Worm (Caenorhabditis elegans) whole organism, L4 larva: ENCODE data around the gene F35B3.3.

Experiments
- F37D6.2 ChIP-seq: sonication (generic microtip); optimal IDR thresholded peaks from 2 replicates; lab custom pipeline; 2016; ENCODE audit warnings: mild to moderate bottlenecking, missing genetic modification characterization, missing compliant biosample characterization
- F44E2.7 ChIP-seq: fragments of 200-800 bp; sonication (Bioruptor generic); IDR thresholded peaks from 2 replicates; pipeline ENCODE4 v2.1.2; 2022; ENCODE audit warnings: missing genetic modification characterization, missing compliant biosample characterization
- Y75B8A.6 ChIP-seq: fragments of 200-800 bp; sonication (Bioruptor generic); IDR thresholded peaks from 2 replicates; pipeline ENCODE4 v1.3.6; 2022; ENCODE audit warnings: missing genetic modification reagents, missing genetic modification characterization, missing compliant biosample characterization
- arid-1 ChIP-seq: fragments of 200-800 bp; sonication (Bioruptor generic); conservative IDR thresholded peaks from 2 replicates; pipeline ENCODE4 v1.3.6; 2022; ENCODE audit warnings: missing genetic modification reagents, missing genetic modification characterization, missing compliant biosample characterization
- ceh-20 ChIP-seq: fragments of 200-800 bp; sonication (Bioruptor generic); IDR thresholded peaks from 2 replicates; pipeline ENCODE4 v1.3.6; 2022; ENCODE audit warnings: missing genetic modification reagents, missing genetic modification characterization, missing compliant biosample characterization
- ceh-44 ChIP-seq: fragments of 200-800 bp; sonication (Bioruptor generic); IDR thresholded peaks from 2 replicates; pipeline ENCODE4 v1.3.6; 2022; ENCODE audit warnings: missing genetic modification reagents, missing genetic modification characterization, missing compliant biosample characterization
- ceh-62 ChIP-seq: sonication (generic microtip); optimal IDR thresholded peaks from 2 replicates; lab custom pipeline; 2017; ENCODE audit warnings: missing biosample characterization, missing genetic modification characterization
- ces-1 ChIP-seq: fragments of 150-350 bp; sonication (generic microtip); optimal IDR thresholded peaks from 4 replicates; lab custom pipeline; 2014; ENCODE audit warnings: missing biosample characterization, missing genetic modification reagents, missing genetic modification characterization
- ctbp-1 ChIP-seq: fragments of 200-800 bp; sonication (Bioruptor generic); IDR thresholded peaks from 2 replicates; pipeline ENCODE4 v1.3.6; 2022; ENCODE audit warnings: missing genetic modification reagents, missing genetic modification characterization, missing compliant biosample characterization
- daf-19 ChIP-seq: fragments of 200-800 bp; sonication (Bioruptor generic); conservative IDR thresholded peaks from 2 replicates; pipeline ENCODE4 v1.3.6; 2022; ENCODE audit warnings: missing genetic modification characterization, missing compliant biosample characterization
- daf-8 ChIP-seq: fragments of 200-800 bp; sonication (Bioruptor generic); IDR thresholded peaks from 2 replicates; pipeline ENCODE4 v1.3.6; 2022; ENCODE audit warnings: missing genetic modification characterization, missing compliant biosample characterization
- dmd-6 ChIP-seq: fragments of 200-800 bp; sonication (Bioruptor generic); IDR thresholded peaks from 2 replicates; pipeline ENCODE4 v1.3.6; 2022; ENCODE audit warnings: missing genetic modification reagents, missing genetic modification characterization, missing compliant biosample characterization
- dmd-9 ChIP-seq: fragments of 200-800 bp; sonication (Bioruptor generic); IDR thresholded peaks from 2 replicates; pipeline ENCODE4 v1.3.6; 2022; ENCODE audit warnings: missing genetic modification reagents, missing genetic modification characterization, missing compliant biosample characterization
- dpl-1 ChIP-seq: fragments of 150-350 bp; optimal IDR thresholded peaks from 2 replicates; lab custom pipeline; 2014; ENCODE audit warnings: missing biosample characterization, missing genetic modification reagents, missing genetic modification characterization
- duxl-1 ChIP-seq: sonication (generic microtip); optimal IDR thresholded peaks from 2 replicates; lab custom pipeline; 2016; ENCODE audit warnings: mild to moderate bottlenecking, missing genetic modification characterization, moderate library complexity, missing compliant biosample characterization; ENCODE audit not compliant: poor library complexity
- dve-1 ChIP-seq: sonication (generic microtip); optimal IDR thresholded peaks from 2 replicates; lab custom pipeline; 2017; ENCODE audit warnings: antibody characterized with exemption, mild to moderate bottlenecking, missing genetic modification characterization, missing compliant biosample characterization; ENCODE audit not compliant: insufficient read depth
- egl-27 ChIP-seq: sonication (generic microtip); optimal IDR thresholded peaks from 3 replicates; lab custom pipeline; 2017; ENCODE audit warnings: missing biosample characterization, missing genetic modification reagents, missing genetic modification characterization
- egl-43 ChIP-seq: fragments of 200-800 bp; sonication (Bioruptor generic); IDR thresholded peaks from 2 replicates; pipeline ENCODE4 v1.3.6; 2022; ENCODE audit warnings: missing genetic modification reagents, missing genetic modification characterization, missing compliant biosample characterization
- fos-1 ChIP-seq: fragments of 150-350 bp; optimal IDR thresholded peaks from 2 replicates; lab custom pipeline; 2014; ENCODE audit warnings: missing biosample characterization, missing genetic modification characterization
- gei-8 ChIP-seq: fragments of 200-800 bp; sonication (Bioruptor generic); optimal IDR thresholded peaks from 2 replicates; lab custom pipeline; 2018; ENCODE audit warnings: mild to moderate bottlenecking, missing genetic modification characterization, missing compliant biosample characterization
- hmg-1.1 ChIP-seq: fragments of 200-800 bp; sonication (Bioruptor generic); IDR thresholded peaks from 2 replicates; pipeline ENCODE4 v1.3.6; 2022; ENCODE audit warnings: missing genetic modification reagents, missing genetic modification characterization, missing compliant biosample characterization
- jun-1 ChIP-seq: fragments of 150-350 bp; optimal IDR thresholded peaks from 2 replicates; lab custom pipeline; 2014; ENCODE audit warnings: missing biosample characterization, missing genetic modification reagents, missing genetic modification characterization
- lin-1 ChIP-seq: fragments of 200-800 bp; sonication (Bioruptor generic); IDR thresholded peaks from 2 replicates; pipeline ENCODE4 v1.3.6; 2022; ENCODE audit warnings: missing genetic modification reagents, missing genetic modification characterization, missing compliant biosample characterization
- lin-13 ChIP-seq: fragments of 150-350 bp; optimal IDR thresholded peaks from 2 replicates; lab custom pipeline; 2014; ENCODE audit warnings: missing biosample characterization, missing genetic modification reagents, missing genetic modification characterization
- lin-38 ChIP-seq: fragments of 200-800 bp; sonication (Bioruptor generic); IDR thresholded peaks from 2 replicates; pipeline ENCODE4 v1.3.6; 2022; ENCODE audit warnings: missing genetic modification reagents, missing genetic modification characterization, missing compliant biosample characterization
- lin-39 ChIP-seq: fragments of 150-350 bp; optimal IDR thresholded peaks from 2 replicates; lab custom pipeline; 2014; ENCODE audit warnings: missing biosample characterization, missing genetic modification reagents, missing genetic modification characterization
- mdt-29 ChIP-seq: fragments of 200-800 bp; sonication (Bioruptor generic); IDR thresholded peaks from 2 replicates; pipeline ENCODE4 v1.3.6; 2022; ENCODE audit warnings: missing genetic modification reagents, missing genetic modification characterization, missing compliant biosample characterization
- mes-2 ChIP-seq: sonication (generic microtip); optimal IDR thresholded peaks from 2 replicates; lab custom pipeline; 2016; ENCODE audit warnings: missing genotype, mild to moderate bottlenecking, missing genetic modification characterization, missing compliant biosample characterization; ENCODE audit not compliant: poor library complexity, severe bottlenecking
- mxl-2 ChIP-seq: fragments of 200-800 bp; sonication (Bioruptor generic); conservative IDR thresholded peaks from 2 replicates; pipeline ENCODE4 v1.3.6; 2022; ENCODE audit warnings: missing genetic modification reagents, missing genetic modification characterization, missing compliant biosample characterization
- nhr-10 ChIP-seq: fragments of 150-350 bp; optimal IDR thresholded peaks from 2 replicates; lab custom pipeline; 2014; ENCODE audit warnings: missing biosample characterization, missing genetic modification characterization
- nhr-102 ChIP-seq: sonication (generic microtip); optimal IDR thresholded peaks from 2 replicates; lab custom pipeline; 2016; ENCODE audit warnings: mild to moderate bottlenecking, missing genetic modification characterization, moderate library complexity, missing compliant biosample characterization
- nhr-11 ChIP-seq: fragments of 150-350 bp; optimal IDR thresholded peaks from 2 replicates; lab custom pipeline; 2014; ENCODE audit warnings: missing biosample characterization, missing genetic modification characterization
- nhr-111 ChIP-seq: fragments of 200-800 bp; sonication (Bioruptor generic); optimal IDR thresholded peaks from 2 replicates; lab custom pipeline; 2018; ENCODE audit warnings: mild to moderate bottlenecking, missing genetic modification characterization, missing compliant biosample characterization
- nhr-25 ChIP-seq: sonication (generic microtip); optimal IDR thresholded peaks from 2 replicates; lab custom pipeline; 2017; ENCODE audit warnings: missing genetic modification characterization, mild to moderate bottlenecking, missing compliant biosample characterization, antibody characterized with exemption, moderate library complexity, borderline replicate concordance; ENCODE audit not compliant: insufficient read depth
- nhr-42 ChIP-seq: fragments of 200-800 bp; sonication (Bioruptor generic); IDR thresholded peaks from 2 replicates; pipeline ENCODE4 v1.3.6; 2022; ENCODE audit warnings: missing genetic modification characterization, missing compliant biosample characterization
- nhr-6 ChIP-seq: fragments of 150-350 bp; optimal IDR thresholded peaks from 2 replicates; lab custom pipeline; 2014; ENCODE audit warnings: missing biosample characterization, missing genetic modification characterization
- nhr-76 ChIP-seq: fragments of 150-350 bp; optimal IDR thresholded peaks from 2 replicates; lab custom pipeline; 2014; ENCODE audit warnings: missing biosample characterization, missing genetic modification characterization
- pqm-1 ChIP-seq: sonication (generic microtip); optimal IDR thresholded peaks from 2 replicates; lab custom pipeline; 2017; ENCODE audit warnings: missing biosample characterization, missing genetic modification characterization
- rbr-2 ChIP-seq: sonication (generic microtip); optimal IDR thresholded peaks from 2 replicates; lab custom pipeline; 2016; ENCODE audit warnings: missing genotype, missing genetic modification characterization, missing compliant biosample characterization
- saeg-2 ChIP-seq: fragments of 200-800 bp; sonication (Bioruptor generic); IDR thresholded peaks from 2 replicates; pipeline ENCODE4 v1.3.6; 2022; ENCODE audit warnings: missing genetic modification reagents, missing genetic modification characterization, missing compliant biosample characterization
- set-16 ChIP-seq: fragments of 200-800 bp; sonication (Bioruptor generic); IDR thresholded peaks from 2 replicates; pipeline ENCODE4 v1.3.6; 2022; ENCODE audit warnings: missing genetic modification reagents, missing genetic modification characterization, missing compliant biosample characterization
- skn-1 ChIP-seq: fragments of 150-350 bp; optimal IDR thresholded peaks from 2 replicates; lab custom pipeline; 2014; ENCODE audit warnings: missing biosample characterization, missing genetic modification characterization
- snpc-1.2 ChIP-seq: fragments of 200-800 bp; sonication (Bioruptor generic); IDR thresholded peaks from 2 replicates; pipeline ENCODE4 v1.3.6; 2022; ENCODE audit warnings: missing genetic modification reagents, missing genetic modification characterization, missing compliant biosample characterization
- spr-1 ChIP-seq: sonication (generic microtip); optimal IDR thresholded peaks from 2 replicates; lab custom pipeline; 2016; ENCODE audit warnings: mild to moderate bottlenecking, missing genetic modification characterization, missing compliant biosample characterization
- spr-3 ChIP-seq: fragments of 200-800 bp; sonication (Bioruptor generic); optimal IDR thresholded peaks from 2 replicates; lab custom pipeline; 2018; ENCODE audit warnings: mild to moderate bottlenecking, missing genetic modification characterization, missing compliant biosample characterization
- tag-97 ChIP-seq: fragments of 200-800 bp; sonication (Bioruptor generic); IDR thresholded peaks from 2 replicates; pipeline ENCODE4 v1.3.6; 2022; ENCODE audit warnings: missing genetic modification characterization, missing compliant biosample characterization
- tra-1 ChIP-seq: fragments of 200-800 bp; sonication (Bioruptor generic); IDR thresholded peaks from 2 replicates; pipeline ENCODE4 v1.3.6; 2022; ENCODE audit warnings: missing genetic modification reagents, missing genetic modification characterization, missing compliant biosample characterization
- zag-1 ChIP-seq: fragments of 150-350 bp; optimal IDR thresholded peaks from 2 replicates; lab custom pipeline; 2014; ENCODE audit warnings: missing biosample characterization, missing genetic modification characterization
- zfp-2 ChIP-seq: sonication (generic microtip); optimal IDR thresholded peaks from 2 replicates; lab custom pipeline; 2016; ENCODE audit warnings: mild to moderate bottlenecking, missing genetic modification characterization, missing compliant biosample characterization
- zfp-3 ChIP-seq: fragments of 200-800 bp; sonication (Bioruptor generic); conservative IDR thresholded peaks from 2 replicates; pipeline ENCODE4 v1.3.6; 2022; ENCODE audit warnings: missing genetic modification reagents, missing genetic modification characterization, missing compliant biosample characterization
- zip-11 ChIP-seq: fragments of 200-800 bp; sonication (Bioruptor generic); IDR thresholded peaks from 2 replicates; pipeline ENCODE4 v1.3.6; 2022; ENCODE audit warnings: missing genetic modification characterization, missing compliant biosample characterization

Gene F35B3.3

ce11 chrX:17063749-17064252, 50.5 kb downstream of the F35B3.3 start (continued):
- TF ChIP-seq zag-1 (no peak), zip-11 (GFP tag; lab: Robert Waterston, UW) (no peak), snpc-1.2 (GFP tag; lab: Robert Waterston, UW) (no peak), daf-8 (GFP tag; lab: Robert Waterston, UW) (no peak), dpl-1 (GFP tag; lab: Kevin White, UChicago) (no peak), dmd-9 (no peak), nhr-25 (tag; lab: Kevin White, UChicago) (no peak), mes-2 (tag; lab: Kevin White, UChicago) (no peak), set-16 (GFP tag; lab: Robert Waterston, UW) (0 out of 2 replicates have a peak, but pooled peaks have one; percentile 8), tra-1 (peak; percentile 93), egl-43 (no peak), spr-1 (no peak), gei-8 (GFP tag; lab: Kevin White, UChicago) (peak; percentile 70), mdt-29 (GFP tag; lab: Robert Waterston, UW) (peak; percentile 75), nhr-42 (GFP tag; lab: Robert Waterston, UW) (no peak), ceh-20 (peak; percentile 35; the same call in 1 of the 2 replicates), ceh-44 (GFP tag; lab: Robert Waterston, UW) (no peak), nhr-76 (tag; lab: Kevin White, UChicago) (peak; percentile 47), lin-1 (peak; percentile 63), duxl-1 (tag; lab: Kevin White, UChicago) (no peak), zfp-2 (tag; lab: Kevin White, UChicago) (no peak), Y75B8A.6 (GFP tag; lab: Robert Waterston, UW) (no peak), pqm-1 (peak; percentile 31), nhr-10 (tag; lab: Kevin White, UChicago) (no peak), nhr-111 (GFP tag; lab: Kevin White, UChicago) (no peak), ctbp-1 (GFP tag; lab: Robert Waterston, UW) (peak; percentile 30; the same call in 1 of the 2 replicates), tag-97 (GFP tag; lab: Robert Waterston, UW) (no peak), egl-27 (no peak), dve-1 (peak; percentile 84), ceh-62 (tag; lab: Kevin White, UChicago) (no peak), F44E2.7 (no peak), rbr-2 (no peak), lin-13 (GFP tag; lab: Kevin White, UChicago) (peak; percentile 21), mxl-2 (peak; percentile 93), ces-1 (GFP tag; lab: Kevin White, UChicago) (no peak), hmg-1.1 (GFP tag; lab: Robert Waterston, UW) (peak; percentile 51; the same call in 1 of the 2 replicates), skn-1 (tag; lab: Kevin White, UChicago) (no peak), saeg-2 (no peak), lin-38 (GFP tag; lab: Robert Waterston, UW) (no peak), nhr-6 (no peak), nhr-102 (peak; percentile 42), spr-3 (GFP tag; lab: Kevin White, UChicago) (no peak), arid-1 (GFP tag; lab: Robert Waterston, UW) (no peak), F37D6.2 (tag; lab: Kevin White, UChicago) (no peak), nhr-11 (tag; lab: Kevin White, UChicago) (peak; percentile 78), zfp-3 (GFP tag; lab: Robert Waterston, UW) (no peak), jun-1 (tag; lab: Kevin White, UChicago) (peak; percentile 16), daf-19 (GFP tag; lab: Robert Waterston, UW) (no peak), lin-39 (tag; lab: Kevin White, UChicago) (no peak), dmd-6 (peak; percentile 100), fos-1 (tag; lab: Kevin White, UChicago) (peak; percentile 2)
